Worm (Caenorhabditis elegans): ENCODE data around the gene cpg-19.

The cpg-19 gene

ce11 chrX:16621467-16621866, at the start of gene cpg-19:
Gene cpg-19, plus strand, starts transcription at chrX:16621807.
- TF ChIP-seq nhr-11 (tag; optimal IDR thresholded peaks at IDR 0.05) (no peak), egl-27 (tag; optimal IDR thresholded peaks at IDR 0.05) (no peak), nhr-23 (tag; optimal IDR thresholded peaks at IDR 0.05) (no peak), sem-4 (tag; optimal IDR thresholded peaks at IDR 0.05) (no peak), unc-55 (GFP tag; optimal IDR thresholded peaks at IDR 0.05) (no peak), elt-3 (tag; optimal IDR thresholded peaks at IDR 0.05) (no peak), lin-39 (tag; optimal IDR thresholded peaks at IDR 0.05) (no peak)

- TF ChIP-seq mdl-1 (tag; optimal IDR thresholded peaks at IDR 0.05) (no peak), R02D3.7 (tag; optimal IDR thresholded peaks at IDR 0.05) (no peak), Y55F3AM.14 (GFP tag; optimal IDR thresholded peaks at IDR 0.05) (no peak), nhr-11 (tag; optimal IDR thresholded peaks at IDR 0.05) (no peak), snpc-4 (tag; optimal IDR thresholded peaks at IDR 0.05) (peak; percentile 51), lsy-2 (tag; optimal IDR thresholded peaks at IDR 0.05) (no peak), mab-5 (tag; optimal IDR thresholded peaks at IDR 0.05) (no peak)
Measured at ce11 chrX:16571877-16572276, 49.7 kb upstream of the cpg-19 start.

DNA sequence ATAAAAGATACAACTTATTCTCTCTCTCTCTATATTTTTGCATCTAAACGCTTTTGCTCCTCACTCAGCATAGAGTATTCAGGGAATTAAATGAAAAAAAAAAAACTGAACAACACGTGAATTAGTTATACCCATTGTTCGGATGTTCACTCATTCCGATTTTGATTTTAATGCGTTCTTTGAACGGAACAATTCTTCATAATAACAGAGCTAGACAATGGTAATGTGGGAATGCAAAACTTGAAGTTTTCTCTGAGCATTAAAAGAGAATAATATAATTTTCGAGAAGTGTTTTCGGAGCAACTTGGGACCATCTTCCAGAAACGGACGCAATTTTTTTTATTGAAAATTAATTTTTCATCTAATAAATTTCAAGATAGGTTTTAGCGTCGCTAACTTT, 47.3 kb upstream of the cpg-19 start:
- TF ChIP-seq egl-27 (tag; optimal IDR thresholded peaks at IDR 0.05) = no peak
- no peak for TF ChIP-seq nhr-77 (tag; optimal IDR thresholded peaks at IDR 0.05)
- no peak for TF ChIP-seq nhr-12 (tag; optimal IDR thresholded peaks at IDR 0.05)
- TF ChIP-seq ceh-82 (tag; optimal IDR thresholded peaks at IDR 0.05) = no peak
- no peak for TF ChIP-seq mdl-1 (tag; optimal IDR thresholded peaks at IDR 0.05)
- no peak for TF ChIP-seq elt-1 (tag; optimal IDR thresholded peaks at IDR 0.05)
- no peak for TF ChIP-seq ztf-11 (tag; optimal IDR thresholded peaks at IDR 0.05)
- TF ChIP-seq nhr-25 (tag; optimal IDR thresholded peaks at IDR 0.05) = no peak
- no peak for TF ChIP-seq ama-1 (optimal IDR thresholded peaks at IDR 0.05)
- TF ChIP-seq unc-39 (tag; optimal IDR thresholded peaks at IDR 0.05) = no peak
- TF ChIP-seq zag-1 (tag; optimal IDR thresholded peaks at IDR 0.05) = no peak
- TF ChIP-seq ztf-4 (tag; optimal IDR thresholded peaks at IDR 0.05) = no peak

DNA sequence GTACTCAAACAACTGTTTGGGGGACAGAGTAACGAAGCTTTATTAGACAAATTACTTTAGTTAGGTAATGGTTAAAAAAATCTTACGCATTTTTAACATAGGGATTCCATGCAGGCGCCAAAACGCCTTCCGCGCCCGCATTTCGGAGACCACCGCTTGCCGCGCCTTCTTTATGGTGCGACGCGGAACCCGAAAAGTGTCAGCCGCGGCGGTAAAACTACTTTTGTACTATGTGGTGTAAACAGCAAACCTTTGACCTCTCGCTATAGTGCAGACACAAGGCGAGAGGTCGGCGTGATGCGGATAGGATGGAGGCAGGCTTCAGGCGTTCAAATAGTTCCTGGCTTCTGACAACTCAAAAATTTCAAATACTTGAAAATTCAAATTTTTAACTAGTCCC, 46.3 kb upstream of the cpg-19 start:
- no peak for TF ChIP-seq nhr-21 (tag; optimal IDR thresholded peaks at IDR 0.05)
- no peak for TF ChIP-seq crh-2 (tag; optimal IDR thresholded peaks at IDR 0.05)
- TF ChIP-seq unc-62 (GFP tag; optimal IDR thresholded peaks at IDR 0.05) = no peak
- no peak for TF ChIP-seq alr-1 (tag; optimal IDR thresholded peaks at IDR 0.05)
- TF ChIP-seq egl-27 (tag; optimal IDR thresholded peaks at IDR 0.05) = no peak

DNA sequence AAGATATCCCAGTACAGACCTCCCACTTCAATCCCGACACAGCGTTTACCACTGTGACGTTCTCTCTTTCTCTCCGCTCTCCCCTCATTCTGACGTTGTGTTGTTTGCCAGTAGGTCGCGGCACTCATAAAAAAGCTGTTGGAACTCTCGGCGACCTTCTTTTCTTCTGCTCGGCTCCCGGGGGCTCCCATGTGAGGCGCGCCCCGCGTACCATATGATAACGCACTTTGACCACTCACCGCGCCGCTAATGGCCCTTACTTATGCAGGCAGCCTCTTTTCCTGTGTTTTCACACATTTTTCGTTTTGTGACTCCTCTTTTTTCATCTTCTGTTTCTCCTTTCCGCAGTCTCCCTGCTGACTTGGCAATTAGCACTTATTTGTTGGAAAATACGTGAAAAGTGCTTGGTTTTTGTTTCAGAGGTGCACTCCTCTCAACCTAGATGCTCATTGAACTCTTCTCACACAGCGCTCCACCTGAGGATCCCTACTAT, 42.3 kb upstream of the cpg-19 start, which contains the start of gene ser-1:
ser-1 (plus strand) TSS at position 443 of the 493 bp plus-strand sequence.
- no peak for TF ChIP-seq nhr-10 (tag; optimal IDR thresholded peaks at IDR 0.05)
- TF ChIP-seq unc-39 (tag; optimal IDR thresholded peaks at IDR 0.05) = no peak
- TF ChIP-seq mab-5 (tag; optimal IDR thresholded peaks at IDR 0.05) = no peak
- no peak for TF ChIP-seq sma-9 (GFP tag; optimal IDR thresholded peaks at IDR 0.05)
- TF ChIP-seq sma-9 (tag; optimal IDR thresholded peaks at IDR 0.05) = no peak
- no peak for TF ChIP-seq crh-2 (tag; optimal IDR thresholded peaks at IDR 0.05)
- no peak for TF ChIP-seq nhr-21 (tag; optimal IDR thresholded peaks at IDR 0.05)
- TF ChIP-seq sem-4 (tag; optimal IDR thresholded peaks at IDR 0.05) = no peak
- TF ChIP-seq nhr-129 (tag; optimal IDR thresholded peaks at IDR 0.05) = no peak
- no peak for TF ChIP-seq elt-1 (tag; optimal IDR thresholded peaks at IDR 0.05)
- TF ChIP-seq nhr-23 (tag; optimal IDR thresholded peaks at IDR 0.05) = no peak
- no peak for TF ChIP-seq nhr-25 (tag; optimal IDR thresholded peaks at IDR 0.05)
- TF ChIP-seq ZK546.5 (tag; optimal IDR thresholded peaks at IDR 0.05) = no peak
- no peak for TF ChIP-seq unc-62 (GFP tag; optimal IDR thresholded peaks at IDR 0.05)
- TF ChIP-seq aly-2 (tag; optimal IDR thresholded peaks at IDR 0.05) = no peak
- no peak for TF ChIP-seq ztf-1 (GFP tag; conservative IDR thresholded peaks at IDR 0.05)
- TF ChIP-seq peb-1 (tag; optimal IDR thresholded peaks at IDR 0.05) = no peak

DNA sequence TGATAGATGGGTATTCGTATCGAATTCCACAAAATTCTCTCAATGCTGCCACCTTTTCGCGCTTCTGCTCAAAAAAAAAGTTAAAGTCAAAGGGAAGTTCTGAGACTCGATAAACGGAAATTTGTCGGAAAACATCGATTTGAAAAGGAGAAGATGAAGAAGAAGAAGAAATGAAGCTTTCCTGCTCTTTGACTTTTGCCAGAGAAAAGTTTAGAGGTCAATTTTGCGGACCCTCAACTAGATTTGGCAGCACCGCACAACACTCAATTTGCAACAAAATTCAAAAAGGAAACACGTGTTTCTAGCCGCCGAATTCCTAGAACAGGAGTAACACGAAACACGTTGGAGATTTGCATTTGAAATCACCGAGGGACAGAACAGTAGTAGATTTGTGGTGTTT, 33.5 kb upstream of the cpg-19 start:
- TF ChIP-seq aly-2 (tag; optimal IDR thresholded peaks at IDR 0.05) = no peak
- no peak for TF ChIP-seq zag-1 (tag; optimal IDR thresholded peaks at IDR 0.05)
- TF ChIP-seq lin-11 (tag; optimal IDR thresholded peaks at IDR 0.05) = no peak
- TF ChIP-seq mbf-1 (tag; optimal IDR thresholded peaks at IDR 0.05) = no peak
- TF ChIP-seq ztf-1 (GFP tag; conservative IDR thresholded peaks at IDR 0.05) = no peak
- no peak for TF ChIP-seq blmp-1 (tag; optimal IDR thresholded peaks at IDR 0.05; ENCODE audit: insufficient read depth)
- TF ChIP-seq ceh-82 (tag; optimal IDR thresholded peaks at IDR 0.05) = no peak
- TF ChIP-seq lsy-2 (tag; optimal IDR thresholded peaks at IDR 0.05) = no peak
- TF ChIP-seq elt-3 (tag; optimal IDR thresholded peaks at IDR 0.05) = no peak
- no peak for TF ChIP-seq ZK546.5 (tag; optimal IDR thresholded peaks at IDR 0.05)
- TF ChIP-seq Y55F3AM.14 (GFP tag; optimal IDR thresholded peaks at IDR 0.05) = no peak
- TF ChIP-seq elt-1 (tag; optimal IDR thresholded peaks at IDR 0.05) = no peak
- no peak for TF ChIP-seq nhr-12 (tag; optimal IDR thresholded peaks at IDR 0.05)
- TF ChIP-seq ztf-4 (tag; optimal IDR thresholded peaks at IDR 0.05) = no peak
- TF ChIP-seq nhr-6 (tag; optimal IDR thresholded peaks at IDR 0.05) = no peak
- TF ChIP-seq nhr-25 (tag; optimal IDR thresholded peaks at IDR 0.05) = no peak
